Worm (Caenorhabditis elegans): Measurements from ENCODE around the gene cit-1.1.
"Not testable (repeated sequence)": the region's sequence is repeated elsewhere in the genome, so short reads cannot be mapped to it uniquely, and the experiment has no call there.

Gene cit-1.1

DNA sequence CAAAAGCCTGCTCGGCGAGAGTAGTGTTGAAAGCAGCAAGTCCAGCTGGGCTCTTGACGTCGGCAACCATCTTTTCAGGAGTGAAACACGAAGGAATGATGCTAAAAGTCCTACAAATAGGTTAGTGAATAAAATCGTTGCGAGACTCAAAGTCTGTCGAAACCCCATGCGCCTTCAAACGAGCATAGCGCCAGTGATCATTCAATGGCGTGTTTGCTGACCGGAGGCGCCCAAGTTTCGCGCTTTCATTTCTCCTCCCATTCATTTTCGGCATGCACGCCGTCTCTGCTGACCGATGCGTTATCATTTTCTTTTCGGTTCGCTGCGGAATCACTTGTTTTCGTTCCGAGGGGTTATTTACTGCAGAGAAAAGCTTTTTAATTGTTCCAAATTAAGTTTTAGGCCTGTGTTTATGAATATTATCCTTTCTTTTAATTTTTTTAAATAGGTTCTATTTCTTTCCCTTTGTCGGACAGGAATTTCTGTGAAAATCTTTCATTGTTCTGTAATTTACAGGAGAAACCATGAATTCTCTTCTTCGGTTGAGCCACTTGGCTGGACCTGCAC, 36.3 kb downstream of the cit-1.1 start, which contains the start of the genes eef-1B.1 and aco-2:
TSS of gene eef-1B.1 (minus strand) at position 186 of the 567 bp plus-strand sequence.
TSS of gene aco-2 (plus strand) at position 517 of the 567 bp plus-strand sequence.
- TF ChIP-seq aly-1 (tag; optimal IDR thresholded peaks at IDR 0.05) (no peak), flt-1 (GFP tag; IDR thresholded peaks at IDR 0.05) (no peak), hmg-4 (GFP tag; optimal IDR thresholded peaks at IDR 0.05) (no peak), F13C5.2 (tag; optimal IDR thresholded peaks at IDR 0.05) (peak; percentile 44), ceh-13 (GFP tag; optimal IDR thresholded peaks at IDR 0.05) (no peak), scrt-1 (GFP tag; IDR thresholded peaks at IDR 0.05) (no peak), B0310.2 (tag; optimal IDR thresholded peaks at IDR 0.05) (no peak)

ce11 chrIII:7972687-7973086, 36.9 kb downstream of the cit-1.1 start:
- TF ChIP-seq pes-1 (GFP tag; IDR thresholded peaks at IDR 0.05): no peak
- no peak for TF ChIP-seq F13C5.2 (tag; optimal IDR thresholded peaks at IDR 0.05)
- no peak for TF ChIP-seq tbx-11 (GFP tag; IDR thresholded peaks at IDR 0.05)
- no peak for TF ChIP-seq B0310.2 (tag; optimal IDR thresholded peaks at IDR 0.05)
- no peak for TF ChIP-seq hnd-1 (tag; optimal IDR thresholded peaks at IDR 0.05)
- no peak for TF ChIP-seq sea-1 (GFP tag; conservative IDR thresholded peaks at IDR 0.05)
- no peak for TF ChIP-seq hmg-4 (GFP tag; optimal IDR thresholded peaks at IDR 0.05)
- TF ChIP-seq tbx-37 (GFP tag; conservative IDR thresholded peaks at IDR 0.05): no peak
- no peak for TF ChIP-seq ceh-36 (tag; optimal IDR thresholded peaks at IDR 0.05)
- TF ChIP-seq ceh-13 (GFP tag; optimal IDR thresholded peaks at IDR 0.05): no peak
- no peak for TF ChIP-seq flt-1 (GFP tag; IDR thresholded peaks at IDR 0.05)
- TF ChIP-seq hmbx-1 (tag; optimal IDR thresholded peaks at IDR 0.05): no peak
- TF ChIP-seq ama-1 (optimal IDR thresholded peaks at IDR 0.05): no peak
- no peak for TF ChIP-seq aly-1 (tag; optimal IDR thresholded peaks at IDR 0.05)
- no peak for TF ChIP-seq tra-4 (tag; optimal IDR thresholded peaks at IDR 0.05)
- TF ChIP-seq ets-7 (tag; optimal IDR thresholded peaks at IDR 0.05): no peak
- TF ChIP-seq scrt-1 (GFP tag; IDR thresholded peaks at IDR 0.05): no peak

ce11 chrIII:7972061-7972460, 37.6 kb downstream of the cit-1.1 start, which contains the start of gene F54H12.5:
Gene F54H12.5 (minus strand): TSS chrIII:7972161.
- TF ChIP-seq ama-1 (optimal IDR thresholded peaks at IDR 0.05): no peak
- TF ChIP-seq flt-1 (GFP tag; IDR thresholded peaks at IDR 0.05): no peak
- TF ChIP-seq F13C5.2 (tag; optimal IDR thresholded peaks at IDR 0.05): no peak
- TF ChIP-seq tbx-11 (GFP tag; IDR thresholded peaks at IDR 0.05): no peak
- TF ChIP-seq ets-7 (tag; optimal IDR thresholded peaks at IDR 0.05): no peak

DNA sequence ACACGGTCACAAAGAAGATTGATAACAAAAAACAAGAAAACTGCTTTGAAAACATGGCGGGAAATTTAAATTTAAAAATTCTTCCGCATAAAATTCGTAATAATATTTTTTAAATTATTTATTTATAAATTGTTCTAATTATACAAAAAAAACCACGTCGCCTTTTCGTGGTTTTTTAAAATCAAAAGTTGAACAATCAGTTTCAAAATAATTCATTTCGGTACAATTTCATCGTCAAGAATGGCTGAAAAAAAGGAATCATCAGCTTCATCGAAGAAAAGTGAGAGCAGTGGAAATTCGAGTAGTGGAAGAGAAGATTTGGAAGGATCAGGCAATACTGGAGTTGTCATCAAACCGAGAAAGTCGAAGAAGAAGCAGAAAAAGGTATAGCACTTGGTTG, 40.5 kb downstream of the cit-1.1 start, which contains the start of the genes F54H12.8 and F54H12.7:
TSS of gene F54H12.8 (minus strand) at position 101 of the 400 bp plus-strand sequence.
TSS of gene F54H12.7 (plus strand) at position 229 of the 400 bp plus-strand sequence.
- no peak for TF ChIP-seq B0310.2 (tag; optimal IDR thresholded peaks at IDR 0.05)
- TF ChIP-seq hnd-1 (tag; optimal IDR thresholded peaks at IDR 0.05): no peak
- no peak for TF ChIP-seq ceh-36 (tag; optimal IDR thresholded peaks at IDR 0.05)
- TF ChIP-seq sea-1 (GFP tag; conservative IDR thresholded peaks at IDR 0.05): no peak
- no peak for TF ChIP-seq hmbx-1 (tag; optimal IDR thresholded peaks at IDR 0.05)

DNA sequence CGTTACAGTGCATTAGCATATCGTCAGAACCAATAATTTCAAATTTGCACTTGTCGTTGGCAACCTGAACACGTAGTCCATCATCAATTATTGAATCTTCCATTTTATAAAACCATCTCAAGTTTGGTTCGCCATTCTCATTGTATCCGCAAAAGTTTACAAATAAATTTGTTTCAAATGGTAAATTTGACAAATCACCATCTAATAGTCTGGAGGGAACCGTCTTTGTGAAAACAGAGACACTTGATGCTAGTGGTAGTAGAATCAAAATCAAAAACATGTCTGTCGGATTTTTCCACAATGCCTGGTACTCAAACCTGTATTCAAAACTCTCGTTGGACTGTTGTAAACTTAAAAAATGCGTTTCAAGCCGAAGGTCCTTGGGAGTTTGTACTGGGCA, 45.3 kb downstream of the cit-1.1 start, which contains the start of gene F54H12.2:
TSS of gene F54H12.2 (plus strand) at position 301 of the 400 bp plus-strand sequence.
- TF ChIP-seq flt-1 (GFP tag; IDR thresholded peaks at IDR 0.05); tbx-37 (GFP tag; conservative IDR thresholded peaks at IDR 0.05); ceh-36 (tag; optimal IDR thresholded peaks at IDR 0.05): not testable (repeated sequence)

- not testable (repeated sequence) for TF ChIP-seq B0310.2 (tag; optimal IDR thresholded peaks at IDR 0.05); hmbx-1 (tag; optimal IDR thresholded peaks at IDR 0.05); scrt-1 (GFP tag; IDR thresholded peaks at IDR 0.05)
Measured at ce11 chrIII:7962641-7963040, 47.0 kb downstream of the cit-1.1 start, which contains the start of gene F54H12.4. Gene F54H12.4 (minus strand): TSS chrIII:7962741.

ce11 chrIII:7958922-7959609, 50.6 kb downstream of the cit-1.1 start, which contains the start of gene F54H12.10:
Gene F54H12.10 (minus strand): TSS chrIII:7958972.
- TF ChIP-seq tbx-37 (GFP tag; conservative IDR thresholded peaks at IDR 0.05); ceh-36 (tag; optimal IDR thresholded peaks at IDR 0.05); tra-4 (tag; optimal IDR thresholded peaks at IDR 0.05): not testable (repeated sequence)

- no peak for TF ChIP-seq ceh-13 (GFP tag; optimal IDR thresholded peaks at IDR 0.05)
- no peak for TF ChIP-seq hnd-1 (tag; optimal IDR thresholded peaks at IDR 0.05)
- no peak for TF ChIP-seq tbx-37 (GFP tag; conservative IDR thresholded peaks at IDR 0.05)
- TF ChIP-seq F13C5.2 (tag; optimal IDR thresholded peaks at IDR 0.05): no peak
- no peak for TF ChIP-seq hmbx-1 (tag; optimal IDR thresholded peaks at IDR 0.05)
- TF ChIP-seq ceh-36 (tag; optimal IDR thresholded peaks at IDR 0.05): no peak
- TF ChIP-seq sea-1 (GFP tag; conservative IDR thresholded peaks at IDR 0.05): no peak
- no peak for TF ChIP-seq B0310.2 (tag; optimal IDR thresholded peaks at IDR 0.05)
- no peak for TF ChIP-seq flt-1 (GFP tag; IDR thresholded peaks at IDR 0.05)
- TF ChIP-seq tbx-11 (GFP tag; IDR thresholded peaks at IDR 0.05): no peak
- TF ChIP-seq scrt-1 (GFP tag; IDR thresholded peaks at IDR 0.05): no peak
Measured at ce11 chrIII:7958085-7958484, 51.5 kb downstream of the cit-1.1 start, which contains the start of gene C29E4.11. Gene C29E4.11 (minus strand): TSS chrIII:7958114.
